Worm (Caenorhabditis elegans) whole organism, L4 larva: ENCODE measurements around the gene fozi-1.
A peak's percentile ranks its signal among the peaks of the same experiment; 100 is the strongest.

Source experiments
- F49E8.2 ChIP-seq: sonication (generic microtip); optimal IDR thresholded peaks from 2 replicates; lab custom pipeline; 2016; ENCODE audit warnings: missing compliant biosample characterization, mild to moderate bottlenecking, missing genetic modification characterization, borderline replicate concordance
- Y5F2A.4 ChIP-seq: fragments of 200-800 bp; sonication (Bioruptor generic); optimal IDR thresholded peaks from 2 replicates; lab custom pipeline; 2018; ENCODE audit warnings: mild to moderate bottlenecking, missing genetic modification characterization, missing compliant biosample characterization
- Y75B8A.6 ChIP-seq: fragments of 200-800 bp; sonication (Bioruptor generic); IDR thresholded peaks from 2 replicates; pipeline ENCODE4 v1.3.6; 2022; ENCODE audit warnings: missing genetic modification reagents, missing genetic modification characterization, missing compliant biosample characterization
- ZK337.2 ChIP-seq: fragments of 200-800 bp; sonication (Bioruptor generic); IDR thresholded peaks from 2 replicates; pipeline ENCODE4 v1.3.6; 2022; ENCODE audit warnings: missing genetic modification reagents, missing genetic modification characterization, missing compliant biosample characterization
- aly-2 ChIP-seq: sonication (generic microtip); optimal IDR thresholded peaks from 2 replicates; lab custom pipeline; 2018; ENCODE audit warnings: missing biosample characterization, missing genetic modification characterization
- ceh-28 ChIP-seq: fragments of 150-350 bp; optimal IDR thresholded peaks from 2 replicates; lab custom pipeline; 2014; ENCODE audit warnings: missing biosample characterization, missing genetic modification reagents, missing genetic modification characterization
- ceh-82 ChIP-seq: sonication (generic microtip); optimal IDR thresholded peaks from 2 replicates; lab custom pipeline; 2017; ENCODE audit warnings: missing biosample characterization, missing genetic modification characterization
- ctbp-1 ChIP-seq: fragments of 200-800 bp; sonication (Bioruptor generic); IDR thresholded peaks from 2 replicates; pipeline ENCODE4 v1.3.6; 2022; ENCODE audit warnings: missing genetic modification reagents, missing genetic modification characterization, missing compliant biosample characterization
- daf-16 ChIP-seq, 3 experiments: sonication (generic microtip); optimal IDR thresholded peaks; 2 replicates each; lab custom pipeline; 2016 to 2017; ENCODE audit warnings: missing genetic modification characterization in 3 of 3, missing genetic modification reagents in 3 of 3, mild to moderate bottlenecking in 2 of 3, missing compliant biosample characterization in 2 of 3, missing biosample characterization in 1 of 3, moderate library complexity in 1 of 3
- daf-8 ChIP-seq: fragments of 200-800 bp; sonication (Bioruptor generic); IDR thresholded peaks from 2 replicates; pipeline ENCODE4 v1.3.6; 2022; ENCODE audit warnings: missing genetic modification characterization, missing compliant biosample characterization
- dmd-6 ChIP-seq: fragments of 200-800 bp; sonication (Bioruptor generic); IDR thresholded peaks from 2 replicates; pipeline ENCODE4 v1.3.6; 2022; ENCODE audit warnings: missing genetic modification reagents, missing genetic modification characterization, missing compliant biosample characterization
- dve-1 ChIP-seq: sonication (generic microtip); optimal IDR thresholded peaks from 2 replicates; lab custom pipeline; 2017; ENCODE audit warnings: antibody characterized with exemption, mild to moderate bottlenecking, missing genetic modification characterization, missing compliant biosample characterization; ENCODE audit not compliant: insufficient read depth
- hlh-11 ChIP-seq: fragments of 200-800 bp; sonication (Bioruptor generic); optimal IDR thresholded peaks from 2 replicates; lab custom pipeline; 2018; ENCODE audit warnings: mild to moderate bottlenecking, missing genetic modification characterization, missing compliant biosample characterization
- hlh-30 ChIP-seq: sonication (generic microtip); optimal IDR thresholded peaks from 2 replicates; lab custom pipeline; 2017; ENCODE audit warnings: antibody characterized with exemption, mild to moderate bottlenecking, missing genetic modification characterization, missing compliant biosample characterization; ENCODE audit not compliant: insufficient read depth
- lim-7 ChIP-seq: fragments of 200-800 bp; sonication (Bioruptor generic); IDR thresholded peaks from 2 replicates; pipeline ENCODE4 v1.3.6; 2022; ENCODE audit warnings: missing genetic modification characterization, missing compliant biosample characterization
- lin-1 ChIP-seq: fragments of 200-800 bp; sonication (Bioruptor generic); IDR thresholded peaks from 2 replicates; pipeline ENCODE4 v1.3.6; 2022; ENCODE audit warnings: missing genetic modification reagents, missing genetic modification characterization, missing compliant biosample characterization
- lin-29 ChIP-seq: fragments of 200-800 bp; sonication (Bioruptor generic); IDR thresholded peaks from 2 replicates; pipeline ENCODE4 v1.3.6; 2022; ENCODE audit warnings: missing genetic modification reagents, missing genetic modification characterization, missing compliant biosample characterization
- lin-38 ChIP-seq: fragments of 200-800 bp; sonication (Bioruptor generic); IDR thresholded peaks from 2 replicates; pipeline ENCODE4 v1.3.6; 2022; ENCODE audit warnings: missing genetic modification reagents, missing genetic modification characterization, missing compliant biosample characterization
- madf-9 ChIP-seq: fragments of 200-800 bp; sonication (Bioruptor generic); conservative IDR thresholded peaks from 2 replicates; pipeline ENCODE4 v1.3.6; 2022; ENCODE audit warnings: missing genetic modification reagents, missing genetic modification characterization, missing compliant biosample characterization
- nhr-102 ChIP-seq: sonication (generic microtip); optimal IDR thresholded peaks from 2 replicates; lab custom pipeline; 2016; ENCODE audit warnings: mild to moderate bottlenecking, missing genetic modification characterization, moderate library complexity, missing compliant biosample characterization
- nhr-28 ChIP-seq: fragments of 150-350 bp; optimal IDR thresholded peaks from 2 replicates; lab custom pipeline; 2014; ENCODE audit warnings: missing biosample characterization, missing genetic modification characterization
- nhr-48 ChIP-seq: sonication (generic microtip); optimal IDR thresholded peaks from 2 replicates; lab custom pipeline; 2016; ENCODE audit warnings: mild to moderate bottlenecking, missing genetic modification characterization, missing compliant biosample characterization
- nhr-6 ChIP-seq: fragments of 150-350 bp; optimal IDR thresholded peaks from 2 replicates; lab custom pipeline; 2014; ENCODE audit warnings: missing biosample characterization, missing genetic modification characterization
- nhr-76 ChIP-seq: fragments of 150-350 bp; optimal IDR thresholded peaks from 2 replicates; lab custom pipeline; 2014; ENCODE audit warnings: missing biosample characterization, missing genetic modification characterization
- nhr-77 ChIP-seq: fragments of 150-350 bp; optimal IDR thresholded peaks from 2 replicates; lab custom pipeline; 2014; ENCODE audit warnings: missing biosample characterization, missing genetic modification characterization
- pha-4 ChIP-seq, 2 experiments: fragments of 150-350 bp in 1 of 2; fragments of 200-800 bp in 1 of 2; sonication (Bioruptor generic) in 1 of 2; IDR thresholded peaks in 1 of 2; optimal IDR thresholded peaks in 1 of 2; 2 replicates each; pipeline versions ENCODE4 v1.3.6 to Lab custom; 2014 to 2022; ENCODE audit warnings: missing genetic modification characterization in 2 of 2, missing genetic modification reagents in 2 of 2, missing biosample characterization in 1 of 2, missing compliant biosample characterization in 1 of 2
- php-3 ChIP-seq: fragments of 200-800 bp; sonication (Bioruptor generic); IDR thresholded peaks from 2 replicates; pipeline ENCODE4 v1.3.6; 2022; ENCODE audit warnings: missing genetic modification reagents, missing genetic modification characterization, missing compliant biosample characterization
- rbr-2 ChIP-seq: sonication (generic microtip); optimal IDR thresholded peaks from 2 replicates; lab custom pipeline; 2016; ENCODE audit warnings: missing genotype, missing genetic modification characterization, missing compliant biosample characterization
- sdz-12 ChIP-seq: fragments of 200-800 bp; sonication (Bioruptor generic); optimal IDR thresholded peaks from 2 replicates; lab custom pipeline; 2018; ENCODE audit warnings: mild to moderate bottlenecking, missing genetic modification characterization, missing compliant biosample characterization
- skn-1 ChIP-seq: fragments of 150-350 bp; optimal IDR thresholded peaks from 2 replicates; lab custom pipeline; 2014; ENCODE audit warnings: missing biosample characterization, missing genetic modification characterization
- spr-1 ChIP-seq: sonication (generic microtip); optimal IDR thresholded peaks from 2 replicates; lab custom pipeline; 2016; ENCODE audit warnings: mild to moderate bottlenecking, missing genetic modification characterization, missing compliant biosample characterization
- spr-3 ChIP-seq: fragments of 200-800 bp; sonication (Bioruptor generic); optimal IDR thresholded peaks from 2 replicates; lab custom pipeline; 2018; ENCODE audit warnings: mild to moderate bottlenecking, missing genetic modification characterization, missing compliant biosample characterization
- tra-1 ChIP-seq: fragments of 200-800 bp; sonication (Bioruptor generic); IDR thresholded peaks from 2 replicates; pipeline ENCODE4 v1.3.6; 2022; ENCODE audit warnings: missing genetic modification reagents, missing genetic modification characterization, missing compliant biosample characterization
- unc-130 ChIP-seq: sonication (generic microtip); optimal IDR thresholded peaks from 2 replicates; lab custom pipeline; 2016; ENCODE audit warnings: missing genetic modification reagents, missing genetic modification characterization, missing compliant biosample characterization
- unc-62 ChIP-seq, 3 experiments: fragments of 150-350 bp in 1 of 3; sonication (generic microtip); optimal IDR thresholded peaks in 2 of 3; peaks in 1 of 3; 1 replicate in 1 of 3; 2 replicates in 2 of 3; lab custom pipeline; 2014 to 2017; ENCODE audit warnings: missing biosample characterization in 3 of 3, missing genetic modification characterization in 3 of 3, missing genetic modification reagents in 3 of 3, missing genotype in 1 of 3
- zfp-3 ChIP-seq: fragments of 200-800 bp; sonication (Bioruptor generic); conservative IDR thresholded peaks from 2 replicates; pipeline ENCODE4 v1.3.6; 2022; ENCODE audit warnings: missing genetic modification reagents, missing genetic modification characterization, missing compliant biosample characterization
- zip-11 ChIP-seq: fragments of 200-800 bp; sonication (Bioruptor generic); IDR thresholded peaks from 2 replicates; pipeline ENCODE4 v1.3.6; 2022; ENCODE audit warnings: missing genetic modification characterization, missing compliant biosample characterization

The fozi-1 gene

ce11 chrIII:9315180-9315579 is 33.6 kb downstream of the fozi-1 start (continued):
- TF ChIP-seq dve-1 (tag; lab: Kevin White, UChicago) (peak; percentile 50), lin-38 (GFP tag; lab: Robert Waterston, UW) (no peak), nhr-77 (tag; lab: Kevin White, UChicago) (no peak), zfp-3 (GFP tag; lab: Robert Waterston, UW) (no peak)

- TF ChIP-seq php-3 (GFP tag; lab: Robert Waterston, UW) (peak; percentile 51; the same call in 1 of the 2 replicates), F49E8.2 (tag; lab: Kevin White, UChicago) (no peak), Y5F2A.4 (GFP tag; lab: Kevin White, UChicago) (no peak), dmd-6 (GFP tag; lab: Robert Waterston, UW) (peak; percentile 81), nhr-28 (tag; lab: Kevin White, UChicago) (peak; percentile 31), pha-4 (GFP tag; IDR thresholded peaks at IDR 0.05; lab: Robert Waterston, UW) (no peak), pha-4 (tag; optimal IDR thresholded peaks at IDR 0.05; lab: Kevin White, UChicago) (no peak), nhr-76 (no peak), dve-1 (tag; lab: Kevin White, UChicago) (peak; percentile 68), hlh-11 (tag; lab: Kevin White, UChicago) (peak; percentile 65), daf-16 (GFP tag; optimal IDR thresholded peaks at IDR 0.05; lab: Kevin White, UChicago) (no peak), daf-16 (tag; optimal IDR thresholded peaks at IDR 0.05; lab: Kevin White, UChicago) (peak; percentile 79)
Measured at ce11 chrIII:9317601-9318000, 36.0 kb downstream of the fozi-1 start.

- TF ChIP-seq nhr-28 (tag; lab: Kevin White, UChicago) (peak; percentile 10), sdz-12 (GFP tag; lab: Kevin White, UChicago) (no peak), daf-16 (GFP tag; optimal IDR thresholded peaks at IDR 0.05; lab: Kevin White, UChicago) (no peak), daf-16 (tag; optimal IDR thresholded peaks at IDR 0.05; lab: Kevin White, UChicago) (peak; percentile 52)
Measured at ce11 chrIII:9319641-9320040, 38.1 kb downstream of the fozi-1 start, which contains the start of gene C40H1.9. Gene C40H1.9, plus strand, starts transcription at chrIII:9319941.

ce11 chrIII:9322010-9322409 is 40.4 kb downstream of the fozi-1 start, which contains the start of gene cpb-1:
Gene cpb-1, plus strand, starts transcription at chrIII:9322310.
- no peak for TF ChIP-seq daf-8
- no peak for TF ChIP-seq F49E8.2 (tag; lab: Kevin White, UChicago)
- no peak for TF ChIP-seq ctbp-1 (GFP tag; lab: Robert Waterston, UW)
- peak in 1 of 2 experiments; percentile 20 for TF ChIP-seq unc-62 (GFP tag; optimal IDR thresholded peaks at IDR 0.05 in 1 of 2; lab: Kevin White, UChicago)
- no peak for TF ChIP-seq unc-62 (tag; optimal IDR thresholded peaks at IDR 0.05; lab: Kevin White, UChicago)
- no peak for TF ChIP-seq lim-7 (GFP tag; lab: Robert Waterston, UW)

- TF ChIP-seq nhr-28 (tag; lab: Kevin White, UChicago) (no peak), daf-16 (GFP tag; optimal IDR thresholded peaks at IDR 0.05; lab: Kevin White, UChicago) (no peak), daf-16 (tag; optimal IDR thresholded peaks at IDR 0.05; lab: Kevin White, UChicago) (peak; percentile 4), Y75B8A.6 (GFP tag; lab: Robert Waterston, UW) (no peak), lin-1 (GFP tag; lab: Robert Waterston, UW) (no peak), dmd-6 (GFP tag; lab: Robert Waterston, UW) (peak; percentile 39; the same call in 1 of the 2 replicates), madf-9 (no peak)
Measured at ce11 chrIII:9324724-9325123, 43.1 kb downstream of the fozi-1 start, which contains the start of gene C40H1.7. Gene C40H1.7, plus strand, starts transcription at chrIII:9325024.

ce11 chrIII:9326528-9326927 is 44.9 kb downstream of the fozi-1 start:
- TF ChIP-seq ceh-28 (tag; lab: Kevin White, UChicago), result no peak
- no peak for TF ChIP-seq skn-1 (tag; lab: Kevin White, UChicago)
- TF ChIP-seq ctbp-1 (GFP tag; lab: Robert Waterston, UW), result no peak
- no peak for TF ChIP-seq rbr-2 (tag; lab: Kevin White, UChicago)
- TF ChIP-seq hlh-30, result peak; percentile 55
- no peak for TF ChIP-seq spr-1 (tag; lab: Kevin White, UChicago)
- TF ChIP-seq nhr-48, result peak; percentile 81
- TF ChIP-seq lin-29 (GFP tag; lab: Robert Waterston, UW), result no peak
- no peak for TF ChIP-seq aly-2 (tag; lab: Kevin White, UChicago)
- TF ChIP-seq dmd-6 (GFP tag; lab: Robert Waterston, UW), result peak; percentile 97
- no peak for TF ChIP-seq pha-4 (GFP tag; IDR thresholded peaks at IDR 0.05; lab: Robert Waterston, UW)
- no peak for TF ChIP-seq pha-4 (tag; optimal IDR thresholded peaks at IDR 0.05; lab: Kevin White, UChicago)
- TF ChIP-seq nhr-102, result peak; percentile 2
- TF ChIP-seq tra-1 (GFP tag; lab: Robert Waterston, UW), result peak; percentile 75
- TF ChIP-seq nhr-77 (tag; lab: Kevin White, UChicago), result peak; percentile 72
- no peak for TF ChIP-seq ceh-82 (tag; lab: Kevin White, UChicago)
- TF ChIP-seq unc-130 (GFP tag; lab: Kevin White, UChicago), result no peak
- TF ChIP-seq ZK337.2 (GFP tag; lab: Robert Waterston, UW), result no peak
- no peak for TF ChIP-seq nhr-6 (tag; lab: Kevin White, UChicago)
- TF ChIP-seq spr-3 (GFP tag; lab: Kevin White, UChicago), result no peak
- TF ChIP-seq zip-11 (GFP tag; lab: Robert Waterston, UW), result no peak
